Worm (Caenorhabditis elegans): Measurements from ENCODE around the gene rpb-8.

The rpb-8 gene

DNA sequence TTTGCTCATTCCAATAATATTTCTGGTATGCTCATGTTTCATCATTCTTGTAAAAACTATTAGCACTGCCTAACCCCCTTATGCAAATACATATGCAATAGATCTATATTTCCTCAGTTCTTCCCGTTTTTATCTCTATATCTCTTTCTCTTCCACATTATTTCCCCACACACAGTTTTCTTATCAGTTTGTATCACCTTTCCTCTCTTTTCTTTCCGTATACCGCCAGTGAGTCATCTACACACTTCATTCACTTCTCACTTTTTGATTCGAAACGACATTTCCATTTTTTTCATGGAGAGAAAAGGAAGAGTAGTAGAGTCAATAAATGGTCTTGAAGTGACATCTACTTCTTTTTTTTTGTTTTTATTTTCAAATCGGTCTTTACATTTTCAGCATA is 11.4 kb downstream of the rpb-8 start:
- peak; percentile 25 for TF ChIP-seq mxl-3 (GFP tag; optimal IDR thresholded peaks at IDR 0.05)
- no peak for TF ChIP-seq dmd-8 (GFP tag; IDR thresholded peaks at IDR 0.05)
- no peak for TF ChIP-seq lsy-2 (tag; optimal IDR thresholded peaks at IDR 0.05)
- no peak for TF ChIP-seq nhr-42 (GFP tag; IDR thresholded peaks at IDR 0.05)
- TF ChIP-seq F37D6.2 (tag; optimal IDR thresholded peaks at IDR 0.05): no peak
- TF ChIP-seq dve-1 (tag; optimal IDR thresholded peaks at IDR 0.05; ENCODE audit: insufficient read depth): peak; percentile 35
- no peak for TF ChIP-seq fos-1 (tag; optimal IDR thresholded peaks at IDR 0.05)
- TF ChIP-seq F44E2.7 (GFP tag; IDR thresholded peaks at IDR 0.05): no peak
- TF ChIP-seq cey-2 (tag; optimal IDR thresholded peaks at IDR 0.05; ENCODE audit: borderline replicate concordance, insufficient read depth): no peak
- peak; percentile 68 for TF ChIP-seq pqm-1 (tag; optimal IDR thresholded peaks at IDR 0.05)
- TF ChIP-seq nhr-25 (tag; optimal IDR thresholded peaks at IDR 0.05; ENCODE audit: borderline replicate concordance, insufficient read depth): no peak
- no peak for TF ChIP-seq pha-4 (GFP tag; IDR thresholded peaks at IDR 0.05)
- TF ChIP-seq pha-4 (tag; optimal IDR thresholded peaks at IDR 0.05): no peak
- TF ChIP-seq php-3 (GFP tag; IDR thresholded peaks at IDR 0.05): no peak
- TF ChIP-seq hmg-1.1 (GFP tag; IDR thresholded peaks at IDR 0.05): no peak
- 0 out of 2 replicates have a peak, but pooled peaks have one; percentile 14 for TF ChIP-seq nhr-41 (GFP tag; IDR thresholded peaks at IDR 0.05)
- no peak for TF ChIP-seq dmd-9 (GFP tag; IDR thresholded peaks at IDR 0.05)
- no peak for TF ChIP-seq daf-8 (GFP tag; IDR thresholded peaks at IDR 0.05)
- no peak for TF ChIP-seq egl-27 (tag; optimal IDR thresholded peaks at IDR 0.05)
- TF ChIP-seq Y75B8A.6 (GFP tag; IDR thresholded peaks at IDR 0.05): no peak
- TF ChIP-seq ceh-82 (tag; optimal IDR thresholded peaks at IDR 0.05): no peak
- no peak for TF ChIP-seq lim-7 (GFP tag; IDR thresholded peaks at IDR 0.05)
- TF ChIP-seq egl-43 (GFP tag; IDR thresholded peaks at IDR 0.05): no peak
- no peak for TF ChIP-seq Y105C5A.15 (GFP tag; IDR thresholded peaks at IDR 0.05)
- no peak for TF ChIP-seq nhr-11 (tag; optimal IDR thresholded peaks at IDR 0.05)
- no peak for TF ChIP-seq snpc-4 (tag; optimal IDR thresholded peaks at IDR 0.05)
- TF ChIP-seq spr-1 (tag; optimal IDR thresholded peaks at IDR 0.05): no peak
- TF ChIP-seq ztf-11 (tag; optimal IDR thresholded peaks at IDR 0.05): no peak
- no peak for TF ChIP-seq F26F4.8 (GFP tag; conservative IDR thresholded peaks at IDR 0.05)
- no peak for TF ChIP-seq nhr-77 (tag; optimal IDR thresholded peaks at IDR 0.05)
- no peak for TF ChIP-seq nhr-111 (GFP tag; optimal IDR thresholded peaks at IDR 0.05)
- no peak for TF ChIP-seq mxl-2 (GFP tag; conservative IDR thresholded peaks at IDR 0.05)
- TF ChIP-seq mdt-29 (GFP tag; IDR thresholded peaks at IDR 0.05): no peak
- TF ChIP-seq nhr-28 (tag; optimal IDR thresholded peaks at IDR 0.05): peak; percentile 75
- no peak for TF ChIP-seq lin-29 (GFP tag; IDR thresholded peaks at IDR 0.05)
- TF ChIP-seq dmd-6 (GFP tag; IDR thresholded peaks at IDR 0.05): peak; percentile 33; the same call in 1 of the 2 replicates
- TF ChIP-seq ceh-44 (GFP tag; IDR thresholded peaks at IDR 0.05): no peak
- no peak for TF ChIP-seq lin-39 (tag; optimal IDR thresholded peaks at IDR 0.05)
- no peak for TF ChIP-seq aha-1 (tag)
- no peak for TF ChIP-seq vab-7 (GFP tag; IDR thresholded peaks at IDR 0.05)
- no peak for TF ChIP-seq R02D3.7 (tag; optimal IDR thresholded peaks at IDR 0.05)
- TF ChIP-seq ceh-62 (tag; optimal IDR thresholded peaks at IDR 0.05): no peak
- TF ChIP-seq dpl-1 (GFP tag; optimal IDR thresholded peaks at IDR 0.05): peak; percentile 25
- TF ChIP-seq daf-16 (GFP tag; optimal IDR thresholded peaks at IDR 0.05): no peak
- TF ChIP-seq daf-16 (tag; optimal IDR thresholded peaks at IDR 0.05): peak; percentile 16
- TF ChIP-seq ZK337.2 (GFP tag; IDR thresholded peaks at IDR 0.05): no peak
- no peak for TF ChIP-seq madf-9 (GFP tag; conservative IDR thresholded peaks at IDR 0.05)
- no peak for TF ChIP-seq hif-1 (tag; optimal IDR thresholded peaks at IDR 0.05)
- TF ChIP-seq mes-2 (tag; optimal IDR thresholded peaks at IDR 0.05; ENCODE audit: poor library complexity, severe bottlenecking): peak; percentile 22

Measured in whole organism, L4 larva.